Worm (Caenorhabditis elegans) whole organism, L2 larva: ENCODE results near the gene dnc-3.
A peak's percentile ranks its signal among the peaks of the same experiment; 100 is the strongest.

Source experiments
- C34F6.9 ChIP-seq: fragments of 150-350 bp; optimal IDR thresholded peaks from 2 replicates; lab custom pipeline; 2014; ENCODE audit warnings: missing biosample characterization, missing genetic modification characterization
- F13H6.1 ChIP-seq: sonication (generic microtip); optimal IDR thresholded peaks from 2 replicates; lab custom pipeline; 2016; ENCODE audit warnings: missing genetic modification characterization, missing compliant biosample characterization
- R02D3.7 ChIP-seq: fragments of 150-350 bp; optimal IDR thresholded peaks from 2 replicates; lab custom pipeline; 2014; ENCODE audit warnings: missing biosample characterization, missing genetic modification characterization
- Y55F3AM.14 ChIP-seq: fragments of 200-800 bp; sonication (Bioruptor generic); optimal IDR thresholded peaks from 2 replicates; lab custom pipeline; 2018; ENCODE audit warnings: mild to moderate bottlenecking, missing genetic modification characterization, missing compliant biosample characterization
- ZK546.5 ChIP-seq: sonication (generic microtip); optimal IDR thresholded peaks from 2 replicates; lab custom pipeline; 2017; ENCODE audit warnings: missing biosample characterization, missing genetic modification characterization
- alr-1 ChIP-seq: fragments of 150-350 bp; optimal IDR thresholded peaks from 2 replicates; lab custom pipeline; 2014; ENCODE audit warnings: missing biosample characterization, missing genetic modification characterization
- aly-2 ChIP-seq: fragments of 150-350 bp; optimal IDR thresholded peaks from 2 replicates; lab custom pipeline; 2014; ENCODE audit warnings: missing biosample characterization, missing genetic modification characterization
- ama-1 ChIP-seq: fragments of 150-350 bp; optimal IDR thresholded peaks from 2 replicates; lab custom pipeline; 2018; ENCODE audit warnings: inconsistent platforms
- blmp-1 ChIP-seq: sonication (generic microtip); optimal IDR thresholded peaks from 2 replicates; lab custom pipeline; 2017; ENCODE audit warnings: missing genetic modification characterization, mild to moderate bottlenecking, missing compliant biosample characterization, antibody characterized with exemption, moderate library complexity; ENCODE audit not compliant: insufficient read depth
- ceh-16 ChIP-seq: fragments of 150-350 bp; optimal IDR thresholded peaks from 2 replicates; lab custom pipeline; 2014; ENCODE audit warnings: missing biosample characterization, missing genetic modification characterization
- ceh-82 ChIP-seq: fragments of 150-350 bp; optimal IDR thresholded peaks from 2 replicates; lab custom pipeline; 2014; ENCODE audit warnings: missing biosample characterization, missing genetic modification characterization
- crh-2 ChIP-seq: sonication (generic microtip); optimal IDR thresholded peaks from 2 replicates; lab custom pipeline; 2017; ENCODE audit warnings: missing biosample characterization, missing genetic modification characterization
- dmd-4 ChIP-seq: sonication (generic microtip); optimal IDR thresholded peaks from 2 replicates; lab custom pipeline; 2017; ENCODE audit warnings: missing biosample characterization, missing genetic modification characterization
- egl-27 ChIP-seq: sonication (generic microtip); optimal IDR thresholded peaks from 3 replicates; lab custom pipeline; 2017; ENCODE audit warnings: missing biosample characterization, missing genetic modification reagents, missing genetic modification characterization
- elt-1 ChIP-seq: fragments of 150-350 bp; optimal IDR thresholded peaks from 2 replicates; lab custom pipeline; 2014; ENCODE audit warnings: missing biosample characterization, missing genetic modification characterization
- elt-3 ChIP-seq: sonication (generic microtip); optimal IDR thresholded peaks from 2 replicates; lab custom pipeline; 2017; ENCODE audit warnings: missing biosample characterization, missing genetic modification characterization
- fos-1 ChIP-seq: fragments of 150-350 bp; optimal IDR thresholded peaks from 2 replicates; lab custom pipeline; 2014; ENCODE audit warnings: missing biosample characterization, missing genetic modification characterization
- gmeb-1 ChIP-seq: fragments of 150-350 bp; optimal IDR thresholded peaks from 2 replicates; lab custom pipeline; 2014; ENCODE audit warnings: missing biosample characterization, missing genetic modification characterization
- lin-11 ChIP-seq: fragments of 150-350 bp; sonication (generic microtip); optimal IDR thresholded peaks from 2 replicates; lab custom pipeline; 2014; ENCODE audit warnings: missing biosample characterization, missing genetic modification characterization, inconsistent platforms, mixed read lengths
- lin-13 ChIP-seq: fragments of 150-350 bp; optimal IDR thresholded peaks from 2 replicates; lab custom pipeline; 2014; ENCODE audit warnings: missing biosample characterization, missing genetic modification reagents, missing genetic modification characterization
- lin-39 ChIP-seq: fragments of 150-350 bp; optimal IDR thresholded peaks from 2 replicates; lab custom pipeline; 2014; ENCODE audit warnings: missing biosample characterization, missing genetic modification reagents, missing genetic modification characterization
- lsy-2 ChIP-seq, 2 experiments: fragments of 150-350 bp in 1 of 2; sonication (generic microtip) in 1 of 2; optimal IDR thresholded peaks; 2 replicates each; lab custom pipeline; 2014 to 2017; ENCODE audit warnings: missing biosample characterization in 2 of 2, missing genetic modification characterization in 2 of 2
- mab-5 ChIP-seq: fragments of 150-350 bp; optimal IDR thresholded peaks from 2 replicates; lab custom pipeline; 2014; ENCODE audit warnings: missing biosample characterization, missing genetic modification characterization
- mbf-1 ChIP-seq: sonication (generic microtip); optimal IDR thresholded peaks from 2 replicates; lab custom pipeline; 2017; ENCODE audit warnings: missing biosample characterization, missing genetic modification characterization
- mdl-1 ChIP-seq, 2 experiments: fragments of 150-350 bp in 1 of 2; sonication (generic microtip) in 1 of 2; optimal IDR thresholded peaks; 2 replicates each; lab custom pipeline; 2017; ENCODE audit warnings: missing biosample characterization in 2 of 2, missing genetic modification characterization in 2 of 2
- nhr-10 ChIP-seq: sonication (generic microtip); optimal IDR thresholded peaks from 2 replicates; lab custom pipeline; 2017; ENCODE audit warnings: missing biosample characterization, missing genetic modification characterization
- nhr-11 ChIP-seq: fragments of 150-350 bp; optimal IDR thresholded peaks from 2 replicates; lab custom pipeline; 2014; ENCODE audit warnings: missing biosample characterization, missing genetic modification characterization
- nhr-12 ChIP-seq: fragments of 150-350 bp; optimal IDR thresholded peaks from 2 replicates; lab custom pipeline; 2014; ENCODE audit warnings: missing biosample characterization, missing genetic modification characterization
- nhr-129 ChIP-seq: fragments of 150-350 bp; optimal IDR thresholded peaks from 2 replicates; lab custom pipeline; 2014; ENCODE audit warnings: missing biosample characterization, missing genetic modification characterization
- nhr-21 ChIP-seq: fragments of 150-350 bp; optimal IDR thresholded peaks from 2 replicates; lab custom pipeline; 2014; ENCODE audit warnings: missing biosample characterization, missing genetic modification characterization
- nhr-23 ChIP-seq: fragments of 150-350 bp; optimal IDR thresholded peaks from 2 replicates; lab custom pipeline; 2014; ENCODE audit warnings: missing biosample characterization, missing genetic modification reagents, missing genetic modification characterization
- nhr-237 ChIP-seq: fragments of 150-350 bp; optimal IDR thresholded peaks from 2 replicates; lab custom pipeline; 2014; ENCODE audit warnings: missing biosample characterization, missing genetic modification characterization
- nhr-25 ChIP-seq: fragments of 150-350 bp; sonication (generic microtip); optimal IDR thresholded peaks from 3 replicates; lab custom pipeline; 2014; ENCODE audit warnings: missing biosample characterization, missing genetic modification characterization
- nhr-6 ChIP-seq: fragments of 150-350 bp; optimal IDR thresholded peaks from 2 replicates; lab custom pipeline; 2014; ENCODE audit warnings: missing biosample characterization, missing genetic modification characterization
- nhr-77 ChIP-seq: fragments of 150-350 bp; optimal IDR thresholded peaks from 2 replicates; lab custom pipeline; 2014; ENCODE audit warnings: missing biosample characterization, missing genetic modification characterization
- peb-1 ChIP-seq: fragments of 150-350 bp; optimal IDR thresholded peaks from 2 replicates; lab custom pipeline; 2014; ENCODE audit warnings: missing biosample characterization, missing genetic modification characterization
- sem-4 ChIP-seq: fragments of 150-350 bp; optimal IDR thresholded peaks from 2 replicates; lab custom pipeline; 2014; ENCODE audit warnings: missing biosample characterization, missing genetic modification reagents, missing genetic modification characterization
- skn-1 ChIP-seq: sonication (generic microtip); optimal IDR thresholded peaks from 2 replicates; lab custom pipeline; 2017; ENCODE audit warnings: missing biosample characterization, missing genetic modification characterization
- sma-3 ChIP-seq: sonication (generic microtip); optimal IDR thresholded peaks from 2 replicates; lab custom pipeline; 2016; ENCODE audit warnings: missing genetic modification reagents, missing genetic modification characterization, missing compliant biosample characterization
- sma-9 ChIP-seq, 2 experiments: fragments of 150-350 bp in 1 of 2; sonication (generic microtip) in 1 of 2; optimal IDR thresholded peaks; 2 replicates each; lab custom pipeline; 2014 to 2016; ENCODE audit warnings: missing genetic modification characterization in 2 of 2, mild to moderate bottlenecking in 1 of 2, missing biosample characterization in 1 of 2, missing compliant biosample characterization in 1 of 2, missing genetic modification reagents in 1 of 2, moderate library complexity in 1 of 2
- snpc-4 ChIP-seq: fragments of 150-350 bp; optimal IDR thresholded peaks from 2 replicates; lab custom pipeline; 2014; ENCODE audit warnings: missing biosample characterization, missing genetic modification characterization
- unc-39 ChIP-seq: fragments of 150-350 bp; optimal IDR thresholded peaks from 2 replicates; lab custom pipeline; 2014; ENCODE audit warnings: missing biosample characterization, missing genetic modification characterization
- unc-55 ChIP-seq: fragments of 150-350 bp; sonication (generic microtip); optimal IDR thresholded peaks from 3 replicates; lab custom pipeline; 2014; ENCODE audit warnings: missing biosample characterization, missing genetic modification reagents, missing genetic modification characterization
- unc-62 ChIP-seq: fragments of 150-350 bp; optimal IDR thresholded peaks from 2 replicates; lab custom pipeline; 2014; ENCODE audit warnings: missing biosample characterization, missing genetic modification reagents, missing genetic modification characterization
- zag-1 ChIP-seq: fragments of 150-350 bp; optimal IDR thresholded peaks from 2 replicates; lab custom pipeline; 2014; ENCODE audit warnings: missing biosample characterization, missing genetic modification characterization
- ztf-1 ChIP-seq: fragments of 200-800 bp; sonication (Bioruptor generic); conservative IDR thresholded peaks from 2 replicates; pipeline ENCODE4 v1.3.6; 2022; ENCODE audit warnings: missing genetic modification characterization, missing compliant biosample characterization
- ztf-11 ChIP-seq: sonication (generic microtip); optimal IDR thresholded peaks from 2 replicates; lab custom pipeline; 2017; ENCODE audit warnings: missing biosample characterization, missing genetic modification characterization
- ztf-4 ChIP-seq: fragments of 150-350 bp; optimal IDR thresholded peaks from 2 replicates; lab custom pipeline; 2014; ENCODE audit warnings: missing biosample characterization, missing genetic modification characterization

Gene dnc-3

ce11 chrII:3518961-3519544 is 34.5 kb upstream of the dnc-3 start, which contains the start of gene clec-126:
Gene clec-126, plus strand, starts transcription at chrII:3519494.
- TF ChIP-seq F13H6.1 (tag; lab: Kevin White, UChicago) (peak; percentile 66), ceh-16 (peak; percentile 2), nhr-12 (tag; lab: Kevin White, UChicago) (no peak), sma-3 (peak; percentile 81), lsy-2 (tag; optimal IDR thresholded peaks at IDR 0.05; lab: Kevin White, UChicago) (peak; percentile 21 to 84), nhr-129 (tag; lab: Kevin White, UChicago) (peak; percentile 86), nhr-6 (tag; lab: Kevin White, UChicago) (no peak), nhr-21 (tag; lab: Kevin White, UChicago) (peak; percentile 80), lin-13 (GFP tag; lab: Kevin White, UChicago) (peak; percentile 81), elt-1 (tag; lab: Kevin White, UChicago) (no peak), aly-2 (tag; lab: Kevin White, UChicago) (no peak), peb-1 (tag; lab: Kevin White, UChicago) (no peak), snpc-4 (tag; lab: Kevin White, UChicago) (peak; percentile 32), gmeb-1 (tag; lab: Kevin White, UChicago) (peak; percentile 72), sem-4 (no peak), nhr-10 (tag; lab: Kevin White, UChicago) (no peak), nhr-11 (tag; lab: Kevin White, UChicago) (peak; percentile 54), nhr-77 (no peak), blmp-1 (tag; lab: Kevin White, UChicago) (no peak), egl-27 (peak; percentile 48), C34F6.9 (tag; lab: Kevin White, UChicago) (peak; percentile 71), ztf-11 (tag; lab: Kevin White, UChicago) (no peak), Y55F3AM.14 (GFP tag; lab: Kevin White, UChicago) (peak; percentile 52), ZK546.5 (tag; lab: Kevin White, UChicago) (no peak), crh-2 (peak; percentile 81), unc-62 (GFP tag; lab: Kevin White, UChicago) (no peak), alr-1 (no peak), mdl-1 (tag; optimal IDR thresholded peaks at IDR 0.05; lab: Kevin White, UChicago) (no peak), ceh-82 (tag; lab: Kevin White, UChicago) (no peak), zag-1 (tag; lab: Kevin White, UChicago) (peak; percentile 15), ama-1 (lab: Kevin White, UChicago) (no peak), mab-5 (tag; lab: Kevin White, UChicago) (peak; percentile 41), elt-3 (no peak), skn-1 (tag; lab: Kevin White, UChicago) (no peak), lin-39 (tag; lab: Kevin White, UChicago) (no peak), sma-9 (GFP tag; optimal IDR thresholded peaks at IDR 0.05; lab: Kevin White, UChicago) (no peak), sma-9 (tag; optimal IDR thresholded peaks at IDR 0.05; lab: Kevin White, UChicago) (no peak), nhr-23 (tag; lab: Kevin White, UChicago) (no peak), lin-11 (no peak), mbf-1 (no peak), nhr-237 (tag; lab: Kevin White, UChicago) (no peak), R02D3.7 (tag; lab: Kevin White, UChicago) (no peak), nhr-25 (tag; lab: Kevin White, UChicago) (peak; percentile 12), fos-1 (tag; lab: Kevin White, UChicago) (peak; percentile 77), unc-39 (tag; lab: Kevin White, UChicago) (no peak), ztf-1 (GFP tag; lab: Robert Waterston, UW) (no peak), unc-55 (GFP tag; lab: Kevin White, UChicago) (peak; percentile 44), ztf-4 (peak; percentile 21), dmd-4 (tag; lab: Kevin White, UChicago) (no peak)
